Fruit fly (Drosophila melanogaster): ENCODE data around the gene cpb.

DNA sequence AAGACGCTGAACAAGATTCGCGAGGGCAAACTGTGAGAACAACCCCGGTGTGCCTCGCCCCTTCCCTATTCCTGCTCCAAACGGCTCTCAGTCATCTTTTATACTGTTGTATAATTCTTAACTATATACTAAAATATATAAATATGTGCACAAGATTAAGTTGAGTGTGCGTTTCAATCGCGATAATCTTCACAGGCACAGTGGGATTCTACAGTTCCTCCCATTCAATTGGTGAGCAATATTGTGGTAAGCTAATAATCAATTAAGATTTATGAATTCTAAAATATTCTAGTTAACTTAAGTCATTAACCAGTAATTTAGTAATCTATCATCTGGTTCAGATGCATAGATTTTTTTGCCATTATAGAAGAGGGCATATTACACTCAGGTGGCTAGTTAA is 26.2 kb downstream of the cpb start:
- TF ChIP-seq CG14655 (GFP tag; optimal IDR thresholded peaks at IDR 0.05) (no peak), CG13204 (GFP tag; optimal IDR thresholded peaks at IDR 0.05) (no peak), fd96Ca (GFP tag; IDR thresholded peaks at IDR 0.05) (no peak), CG15710 (tag; optimal IDR thresholded peaks at IDR 0.05) (no peak), CG8301 (tag; optimal IDR thresholded peaks at IDR 0.05) (no peak), CG32121 (GFP tag; IDR thresholded peaks at IDR 0.05) (no peak)

Data from whole organism, pupa.